Worm (Caenorhabditis elegans) whole organism, midembryonic: ENCODE results near the gene srw-10.

Experiments used
- cog-1 ChIP-seq: sonication (generic microtip); optimal IDR thresholded peaks from 2 replicates; lab custom pipeline; 2016; ENCODE audit warnings: missing genetic modification characterization, missing compliant biosample characterization
- flt-1 ChIP-seq: fragments of 200-800 bp; sonication (Bioruptor generic); IDR thresholded peaks from 2 replicates; pipeline ENCODE4 v1.3.6; 2022; ENCODE audit warnings: missing genetic modification characterization, missing compliant biosample characterization
- klf-2 ChIP-seq: fragments of 200-800 bp; sonication (Bioruptor generic); conservative IDR thresholded peaks from 2 replicates; pipeline ENCODE4 v1.3.6; 2022; ENCODE audit warnings: missing genetic modification reagents, missing genetic modification characterization, missing compliant biosample characterization
- med-1 ChIP-seq: sonication (generic microtip); optimal IDR thresholded peaks from 2 replicates; lab custom pipeline; 2017; ENCODE audit warnings: missing genetic modification characterization, mild to moderate bottlenecking, missing compliant biosample characterization, antibody characterized with exemption, missing genetic modification reagents; ENCODE audit not compliant: insufficient read depth
- ztf-29 ChIP-seq: fragments of 200-800 bp; sonication (Bioruptor generic); IDR thresholded peaks from 2 replicates; pipeline ENCODE4 v1.3.6; 2022; ENCODE audit warnings: missing genetic modification reagents, missing genetic modification characterization, missing compliant biosample characterization

DNA sequence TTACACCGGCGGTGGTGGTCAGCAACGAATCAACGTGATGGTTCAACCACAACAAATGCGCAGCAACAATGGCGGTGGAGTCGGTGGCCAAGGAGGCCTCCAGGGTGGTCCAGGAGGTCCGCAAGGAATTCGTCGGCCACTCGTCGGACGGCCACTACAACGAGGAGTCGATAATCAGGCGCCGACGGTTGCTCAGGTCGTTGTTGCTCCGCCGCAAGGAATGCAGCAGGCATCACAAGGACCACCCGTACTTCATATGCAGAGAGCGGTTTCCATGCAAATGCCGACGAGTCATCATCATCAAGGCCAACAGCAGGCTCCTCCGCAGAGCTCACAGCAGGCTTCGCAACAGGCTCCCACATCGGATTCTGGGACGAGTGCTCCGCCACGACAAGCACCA, 11.6 kb upstream of the srw-10 start:
- TF ChIP-seq med-1 (GFP tag; lab: Kevin White, UChicago) (no peak), flt-1 (no peak), cog-1 (tag; lab: Kevin White, UChicago) (no peak), klf-2 (no peak), ztf-29 (GFP tag; lab: Robert Waterston, UW) (no peak)
